Worm (Caenorhabditis elegans): Measurements from ENCODE around the gene ZC190.2.

- TF ChIP-seq elt-2 (tag; optimal IDR thresholded peaks at IDR 0.05) (no peak), che-1 (tag; optimal IDR thresholded peaks at IDR 0.05) (no peak), unc-86 (tag; optimal IDR thresholded peaks at IDR 0.05) (no peak), ceh-34 (tag; optimal IDR thresholded peaks at IDR 0.05) (no peak), pha-4 (tag; optimal IDR thresholded peaks at IDR 0.05) (no peak), nhr-11 (tag; optimal IDR thresholded peaks at IDR 0.05) (no peak), unc-42 (tag; optimal IDR thresholded peaks at IDR 0.05) (no peak), ceh-6 (GFP tag; optimal IDR thresholded peaks at IDR 0.05) (no peak), eyg-1 (tag; optimal IDR thresholded peaks at IDR 0.05) (no peak), ceh-18 (tag; optimal IDR thresholded peaks at IDR 0.05) (no peak), npax-4 (tag; optimal IDR thresholded peaks at IDR 0.05) (no peak), C08G9.2 (tag; optimal IDR thresholded peaks at IDR 0.05) (no peak), ceh-9 (tag; optimal IDR thresholded peaks at IDR 0.05) (no peak)
These were observed 2.6 kb downstream of the ZC190.2 start for ce11 chrV:8683787-8684186.
